Fruit fly (Drosophila melanogaster) whole organism: ENCODE data around the gene Ogg1.

Experiments
- CG8478 ChIP-seq: fragments of >200 bp; optimal IDR thresholded peaks from 2 replicates; lab custom pipeline; 2018; ENCODE audit warnings: inconsistent platforms
- Dll ChIP-seq: fragments of >200 bp; optimal IDR thresholded peaks from 2 replicates; lab custom pipeline; 2017
- EcR ChIP-seq, 2 experiments: fragments of >200 bp; optimal IDR thresholded peaks; 2 replicates each; lab custom pipeline; 2017; ENCODE audit warnings: missing biosample characterization in 2 of 2, missing genetic modification characterization in 2 of 2, missing genetic modification reagents in 2 of 2
- pan ChIP-seq: fragments of >200 bp; optimal IDR thresholded peaks from 2 replicates; lab custom pipeline; 2017
- psq ChIP-seq: fragments of >200 bp; optimal IDR thresholded peaks from 2 replicates; lab custom pipeline; 2017

dm6 chrX:8720213-8720612, 30.1 kb downstream of the Ogg1 start, which contains the start of gene CG1789:
- TF ChIP-seq EcR (GFP tag; optimal IDR thresholded peaks at IDR 0.05; lab: Kevin White, UChicago) (no peak), Dll (lab: Kevin White, UChicago) (no peak), psq (lab: Kevin White, UChicago) (no peak), pan (lab: Kevin White, UChicago) (no peak), CG8478 (lab: Kevin White, UChicago) (no peak)
